Fruit fly (Drosophila melanogaster) whole organism, embryonic: ENCODE measurements around the gene beag.

Source experiments
- ATbp ChIP-seq: fragments of 200-800 bp; sonication (Bioruptor generic); optimal IDR thresholded peaks from 2 replicates; lab custom pipeline; 2017; ENCODE audit warnings: missing biosample characterization, mild to moderate bottlenecking, missing genetic modification characterization, missing genetic modification reagents
- Awh ChIP-seq: fragments of 200-800 bp; sonication (Bioruptor generic); IDR thresholded peaks from 2 replicates; pipeline ENCODE4, ENCODE4 v1.3.6; 2022; ENCODE audit warnings: missing biosample characterization, missing genetic modification characterization
- CG10431 ChIP-seq: fragments of 200-800 bp; sonication (Bioruptor generic); optimal IDR thresholded peaks from 3 replicates; lab custom pipeline; 2018; ENCODE audit warnings: missing biosample characterization, mild to moderate bottlenecking, missing genetic modification characterization
- CG10543 ChIP-seq: fragments of 200-800 bp; sonication (Bioruptor generic); optimal IDR thresholded peaks from 3 replicates; lab custom pipeline; 2017; ENCODE audit warnings: missing biosample characterization, mild to moderate bottlenecking, missing genetic modification characterization, moderate library complexity
- CG10565 ChIP-seq: fragments of 200-800 bp; sonication (Bioruptor generic); optimal IDR thresholded peaks from 3 replicates; lab custom pipeline; 2016; ENCODE audit warnings: missing biosample characterization, mild to moderate bottlenecking, missing genetic modification characterization
- CG11560 ChIP-seq: fragments of 200-800 bp; sonication (Bioruptor generic); IDR thresholded peaks from 3 replicates; pipeline ENCODE4 v1.3.6; 2022; ENCODE audit warnings: missing biosample characterization, missing genetic modification characterization
- CG12219 ChIP-seq: fragments of 200-800 bp; sonication (Bioruptor generic); optimal IDR thresholded peaks from 3 replicates; lab custom pipeline; 2018; ENCODE audit warnings: missing biosample characterization, mild to moderate bottlenecking, missing genetic modification characterization
- CG13123 ChIP-seq: fragments of 200-800 bp; sonication (Bioruptor generic); optimal IDR thresholded peaks from 2 replicates; lab custom pipeline; 2016; ENCODE audit warnings: missing biosample characterization, missing genetic modification characterization
- CG2120 ChIP-seq: fragments of 200-800 bp; sonication (Bioruptor generic); optimal IDR thresholded peaks from 3 replicates; lab custom pipeline; 2016; ENCODE audit warnings: missing biosample characterization, missing genetic modification characterization
- CG2199 ChIP-seq: fragments of 200-800 bp; sonication (Bioruptor generic); IDR thresholded peaks from 3 replicates; pipeline ENCODE4 v1.3.6; 2022; ENCODE audit warnings: missing biosample characterization, missing genetic modification characterization
- CG3847 ChIP-seq: fragments of 200-800 bp; sonication (Bioruptor generic); IDR thresholded peaks from 2 replicates; pipeline ENCODE4 v1.3.6; 2022; ENCODE audit warnings: missing biosample characterization, missing genetic modification characterization
- CG42726 ChIP-seq: fragments of 200-800 bp; sonication (Bioruptor generic); IDR thresholded peaks from 2 replicates; pipeline ENCODE4 v1.3.6; 2022; ENCODE audit warnings: missing biosample characterization, missing genetic modification characterization; ENCODE audit not compliant: partially characterized antibody
- CG8089 ChIP-seq: fragments of 200-800 bp; sonication (Bioruptor generic); optimal IDR thresholded peaks from 3 replicates; lab custom pipeline; 2016; ENCODE audit warnings: missing biosample characterization, missing genetic modification characterization
- CG8944 ChIP-seq: fragments of 200-800 bp; sonication (Bioruptor generic); optimal IDR thresholded peaks from 3 replicates; lab custom pipeline; 2016; ENCODE audit warnings: missing biosample characterization, missing genetic modification characterization
- CG9215 ChIP-seq: fragments of 200-800 bp; sonication (Bioruptor generic); IDR thresholded peaks from 2 replicates; pipeline ENCODE4 v1.3.6; 2022; ENCODE audit warnings: missing biosample characterization, missing genetic modification characterization
- D19B ChIP-seq: fragments of 200-800 bp; sonication (Bioruptor generic); optimal IDR thresholded peaks from 2 replicates; lab custom pipeline; 2017; ENCODE audit warnings: missing biosample characterization, mild to moderate bottlenecking, missing genetic modification characterization
- Deaf1 ChIP-seq: fragments of 200-800 bp; optimal IDR thresholded peaks from 3 replicates; lab custom pipeline; 2019; ENCODE audit warnings: missing biosample characterization, mild to moderate bottlenecking, missing genetic modification characterization, moderate library complexity
- Dip2 ChIP-seq: fragments of 200-800 bp; sonication (Bioruptor generic); IDR thresholded peaks from 2 replicates; pipeline ENCODE4 v1.3.6; 2022; ENCODE audit warnings: missing biosample characterization, missing genetic modification characterization
- Dll ChIP-seq: fragments of 200-800 bp; sonication (Bioruptor generic); IDR thresholded peaks from 4 replicates; pipeline ENCODE4 v1.3.6; 2022; ENCODE audit warnings: missing biosample characterization, missing genetic modification characterization; ENCODE audit not compliant: partially characterized antibody
- Eip74EF ChIP-seq, 2 experiments: fragments of 200-800 bp in 1 of 2; fragments of >200 bp in 1 of 2; sonication (Bioruptor generic) in 1 of 2; optimal IDR thresholded peaks; 2 replicates each; lab custom pipeline; 2017 to 2019; ENCODE audit warnings: missing biosample characterization in 2 of 2, missing genetic modification characterization in 2 of 2, mild to moderate bottlenecking in 1 of 2, moderate library complexity in 1 of 2
- Gug ChIP-seq: fragments of 200-800 bp; sonication (Bioruptor generic); IDR thresholded peaks from 4 replicates; pipeline ENCODE4 v1.3.6; 2022; ENCODE audit warnings: missing biosample characterization, missing genetic modification characterization
- HmgD ChIP-seq: fragments of 200-800 bp; sonication (Bioruptor generic); optimal IDR thresholded peaks from 3 replicates; lab custom pipeline; 2016; ENCODE audit warnings: missing biosample characterization, missing genetic modification characterization
- Hr39 ChIP-seq: fragments of >200 bp; optimal IDR thresholded peaks from 2 replicates; lab custom pipeline; 2017
- Lim3 ChIP-seq: fragments of 200-800 bp; sonication (Bioruptor generic); IDR thresholded peaks from 2 replicates; pipeline ENCODE4 v1.3.6; 2022; ENCODE audit warnings: missing biosample characterization, missing genetic modification characterization
- MBD-R2 ChIP-seq: fragments of 200-800 bp; sonication (Bioruptor generic); IDR thresholded peaks from 2 replicates; pipeline ENCODE4 v1.3.6; 2022; ENCODE audit warnings: missing biosample characterization, missing genetic modification characterization
- Mes4 ChIP-seq: fragments of 200-800 bp; sonication (Bioruptor generic); optimal IDR thresholded peaks from 2 replicates; lab custom pipeline; 2016; ENCODE audit warnings: missing biosample characterization, missing genetic modification characterization
- Nf-YB ChIP-seq: fragments of 200-800 bp; sonication (Bioruptor generic); optimal IDR thresholded peaks from 3 replicates; lab custom pipeline; 2019; ENCODE audit warnings: missing biosample characterization, mild to moderate bottlenecking, missing genetic modification characterization, moderate library complexity
- PHDP ChIP-seq: fragments of 200-800 bp; sonication (Bioruptor generic); optimal IDR thresholded peaks from 3 replicates; lab custom pipeline; 2018; ENCODE audit warnings: missing biosample characterization, mild to moderate bottlenecking, missing genetic modification characterization, moderate library complexity
- Scr ChIP-seq: fragments of 200-800 bp; sonication (Bioruptor generic); IDR thresholded peaks from 2 replicates; pipeline ENCODE4 v1.3.6; 2022; ENCODE audit warnings: missing biosample characterization, missing genetic modification characterization; ENCODE audit not compliant: partially characterized antibody
- Side ChIP-seq: fragments of 200-800 bp; sonication (Bioruptor generic); optimal IDR thresholded peaks from 2 replicates; lab custom pipeline; 2016; ENCODE audit warnings: missing biosample characterization, missing genetic modification characterization
- YL-1 ChIP-seq: fragments of 200-800 bp; sonication (Bioruptor generic); optimal IDR thresholded peaks from 3 replicates; lab custom pipeline; 2017; ENCODE audit warnings: missing biosample characterization, mild to moderate bottlenecking, missing genetic modification characterization
- ac ChIP-seq: fragments of 200-800 bp; sonication (Bioruptor generic); optimal IDR thresholded peaks from 3 replicates; lab custom pipeline; 2017; ENCODE audit warnings: missing biosample characterization, mild to moderate bottlenecking, missing genetic modification characterization
- aop ChIP-seq: fragments of 200-800 bp; sonication (Bioruptor generic); IDR thresholded peaks from 2 replicates; pipeline ENCODE4 v1.3.6; 2022; ENCODE audit warnings: missing biosample characterization, missing genetic modification characterization
- bowl ChIP-seq: fragments of 200-800 bp; sonication (Bioruptor generic); IDR thresholded peaks from 2 replicates; pipeline ENCODE4 v1.3.6; 2022; ENCODE audit warnings: missing biosample characterization, missing genetic modification characterization
- chinmo ChIP-seq: fragments of 200-800 bp; sonication (Bioruptor generic); IDR thresholded peaks from 4 replicates; pipeline ENCODE4 v1.3.6; 2022; ENCODE audit warnings: missing biosample characterization, missing genetic modification characterization; ENCODE audit not compliant: partially characterized antibody
- ci ChIP-seq: fragments of 200-800 bp; sonication (Bioruptor generic); IDR thresholded peaks from 3 replicates; pipeline ENCODE4 v1.3.6; 2022; ENCODE audit warnings: missing biosample characterization, missing genetic modification characterization
- dpn ChIP-seq, 2 experiments: fragments of 200-800 bp; sonication (Bioruptor generic); optimal IDR thresholded peaks; 3 replicates each; lab custom pipeline; 2016; ENCODE audit warnings: missing biosample characterization in 2 of 2, missing genetic modification characterization in 2 of 2
- esg ChIP-seq: fragments of 200-800 bp; sonication (Bioruptor generic); conservative IDR thresholded peaks from 2 replicates; pipeline ENCODE4 v1.3.6; 2022; ENCODE audit warnings: missing biosample characterization, missing genetic modification characterization
- fd96Cb ChIP-seq: fragments of 200-800 bp; sonication (Bioruptor generic); optimal IDR thresholded peaks from 2 replicates; lab custom pipeline; 2018; ENCODE audit warnings: missing biosample characterization, mild to moderate bottlenecking, missing genetic modification characterization, moderate library complexity
- gfzf ChIP-seq: fragments of 200-800 bp; sonication (Bioruptor generic); optimal IDR thresholded peaks from 2 replicates; lab custom pipeline; 2016; ENCODE audit warnings: missing biosample characterization, mild to moderate bottlenecking, missing genetic modification characterization, moderate library complexity
- jumu ChIP-seq: fragments of 200-800 bp; sonication (Bioruptor generic); optimal IDR thresholded peaks from 3 replicates; lab custom pipeline; 2016; ENCODE audit warnings: missing biosample characterization, missing genetic modification characterization
- kay ChIP-seq: fragments of 200-800 bp; sonication (Bioruptor generic); optimal IDR thresholded peaks from 2 replicates; lab custom pipeline; 2016; ENCODE audit warnings: missing biosample characterization, missing genetic modification characterization
- klu ChIP-seq: fragments of 200-800 bp; sonication (Bioruptor generic); IDR thresholded peaks from 2 replicates; pipeline ENCODE4 v1.3.6; 2022; ENCODE audit warnings: missing biosample characterization, missing genetic modification characterization
- mam ChIP-seq: fragments of 200-800 bp; sonication (Bioruptor generic); optimal IDR thresholded peaks from 3 replicates; lab custom pipeline; 2016; ENCODE audit warnings: missing biosample characterization, missing genetic modification characterization
- mirr ChIP-seq: fragments of 200-800 bp; sonication (Bioruptor generic); optimal IDR thresholded peaks from 3 replicates; lab custom pipeline; 2018; ENCODE audit warnings: missing biosample characterization, mild to moderate bottlenecking, missing genetic modification characterization
- ro ChIP-seq: fragments of 200-800 bp; sonication (Bioruptor generic); IDR thresholded peaks from 2 replicates; pipeline ENCODE4 v1.3.6; 2022; ENCODE audit warnings: missing biosample characterization, missing genetic modification characterization
- schlank ChIP-seq: fragments of 200-800 bp; sonication (Bioruptor generic); optimal IDR thresholded peaks from 2 replicates; lab custom pipeline; 2018; ENCODE audit warnings: missing biosample characterization, mild to moderate bottlenecking, missing genetic modification characterization
- scrt ChIP-seq: fragments of 200-800 bp; sonication (Bioruptor generic); optimal IDR thresholded peaks from 2 replicates; lab custom pipeline; 2018; ENCODE audit warnings: missing biosample characterization, mild to moderate bottlenecking, missing genetic modification characterization, moderate library complexity
- tx ChIP-seq: fragments of 200-800 bp; sonication (Bioruptor generic); optimal IDR thresholded peaks from 2 replicates; lab custom pipeline; 2016; ENCODE audit warnings: missing biosample characterization, missing genetic modification characterization
- unc-4 ChIP-seq: fragments of 200-800 bp; sonication (Bioruptor generic); IDR thresholded peaks from 2 replicates; pipeline ENCODE4 v1.3.6; 2022; ENCODE audit warnings: missing biosample characterization, missing genetic modification characterization; ENCODE audit not compliant: partially characterized antibody
- vnd ChIP-seq: fragments of 200-800 bp; sonication (Bioruptor generic); IDR thresholded peaks from 3 replicates; pipeline ENCODE4 v1.3.6; 2022; ENCODE audit warnings: missing biosample characterization, missing genetic modification characterization; ENCODE audit not compliant: partially characterized antibody
- yki ChIP-seq: fragments of >200 bp; optimal IDR thresholded peaks from 3 replicates; lab custom pipeline; 2018

beag gene

dm6 chr3R:9038652-9039051 lies 26.2 kb downstream of the beag start, which contains the start of gene hyx (continued):
- TF ChIP-seq Eip74EF (GFP tag; optimal IDR thresholded peaks at IDR 0.05; lab: Kevin White, UChicago) (no peak), Dip2 (GFP tag; lab: Robert Waterston, UW) (no peak), aop (GFP tag; lab: Robert Waterston, UW) (no peak), CG13123 (GFP tag; lab: Kevin White, UChicago) (no peak), CG8089 (no peak), kay (GFP tag; lab: Kevin White, UChicago) (no peak), unc-4 (GFP tag; lab: Robert Waterston, UW) (peak; percentile 91), bowl (GFP tag; lab: Robert Waterston, UW) (no peak), CG2120 (GFP tag; lab: Kevin White, UChicago) (peak; percentile 77), Side (peak; percentile 27), YL-1 (GFP tag; lab: Kevin White, UChicago) (no peak), dpn (GFP tag; optimal IDR thresholded peaks at IDR 0.05; lab: Kevin White, UChicago) (peak in 1 of 2 experiments; percentile 53), fd96Cb (no peak), ATbp (GFP tag; lab: Kevin White, UChicago) (no peak), klu (GFP tag; lab: Robert Waterston, UW) (peak; percentile 44), ci (GFP tag; lab: Robert Waterston, UW) (peak; percentile 36; the same call in 1 of the 3 replicates), CG2199 (GFP tag; lab: Robert Waterston, UW) (0 out of 3 replicates have a peak, but pooled peaks have one; percentile 24), tx (GFP tag; lab: Kevin White, UChicago) (peak; percentile 14), CG10543 (peak; percentile 29), chinmo (GFP tag; lab: Robert Waterston, UW) (peak; percentile 78; the same call in 3 of the 4 replicates), CG42726 (no peak), mirr (GFP tag; lab: Kevin White, UChicago) (peak; percentile 16), PHDP (tag; lab: Kevin White, UChicago) (peak; percentile 0), D19B (no peak), scrt (peak; percentile 43), mam (GFP tag; lab: Kevin White, UChicago) (peak; percentile 59), vnd (peak; percentile 66), gfzf (GFP tag; lab: Kevin White, UChicago) (no peak), schlank (no peak), CG10565 (GFP tag; lab: Kevin White, UChicago) (no peak), jumu (GFP tag; lab: Kevin White, UChicago) (peak; percentile 19), Scr (GFP tag; lab: Robert Waterston, UW) (peak; percentile 87), Dll (peak; percentile 93), Deaf1 (tag; lab: Kevin White, UChicago) (peak; percentile 5), ro (GFP tag; lab: Robert Waterston, UW) (no peak), Awh (GFP tag; lab: Robert Waterston, UW) (no peak), CG3847 (GFP tag; lab: Robert Waterston, UW) (peak; percentile 25; the same call in 1 of the 2 replicates), HmgD (no peak), Mes4 (GFP tag; lab: Kevin White, UChicago) (no peak), yki (lab: Kevin White, UChicago) (no peak), esg (no peak), Lim3 (GFP tag; lab: Robert Waterston, UW) (no peak), CG10431 (GFP tag; lab: Kevin White, UChicago) (no peak), MBD-R2 (GFP tag; lab: Robert Waterston, UW) (peak; percentile 69), Nf-YB (GFP tag; lab: Kevin White, UChicago) (no peak), CG8944 (GFP tag; lab: Kevin White, UChicago) (no peak), ac (GFP tag; lab: Kevin White, UChicago) (no peak), CG11560 (no peak), CG12219 (GFP tag; lab: Kevin White, UChicago) (peak; percentile 29), Hr39 (lab: Kevin White, UChicago) (no peak), Gug (peak; percentile 34; the same call in 1 of the 4 replicates), CG9215 (GFP tag; lab: Robert Waterston, UW) (no peak)
